Worm (Caenorhabditis elegans) whole organism, L1 larva: Measurements from ENCODE around the gene col-83.

Experiments used
- C16A3.4 ChIP-seq: fragments of 150-350 bp; optimal IDR thresholded peaks from 2 replicates; lab custom pipeline; 2014; ENCODE audit warnings: missing biosample characterization, missing genetic modification characterization
- Y116A8C.19 ChIP-seq: sonication (generic microtip); optimal IDR thresholded peaks from 2 replicates; lab custom pipeline; 2016; ENCODE audit warnings: missing compliant biosample characterization, missing genetic modification characterization, borderline replicate concordance
- aha-1 ChIP-seq: fragments of 150-350 bp; optimal IDR thresholded peaks from 2 replicates; lab custom pipeline; 2014; ENCODE audit warnings: missing biosample characterization, missing genetic modification characterization
- ama-1 ChIP-seq: fragments of 150-350 bp; optimal IDR thresholded peaks from 2 replicates; lab custom pipeline; 2014
- ceh-63 ChIP-seq: fragments of 200-800 bp; sonication (Bioruptor generic); optimal IDR thresholded peaks from 2 replicates; lab custom pipeline; 2018; ENCODE audit warnings: mild to moderate bottlenecking, missing genetic modification characterization, missing compliant biosample characterization
- ceh-8 ChIP-seq: fragments of 200-800 bp; sonication (Bioruptor generic); optimal IDR thresholded peaks from 2 replicates; lab custom pipeline; 2018; ENCODE audit warnings: mild to moderate bottlenecking, missing genetic modification characterization, moderate library complexity, missing compliant biosample characterization
- ceh-82 ChIP-seq, 3 experiments: fragments of 150-350 bp in 1 of 3; sonication (generic microtip) in 2 of 3; optimal IDR thresholded peaks; 2 replicates each; lab custom pipeline; 2014 to 2017; ENCODE audit warnings: missing biosample characterization in 3 of 3, missing genetic modification characterization in 3 of 3
- ceh-90 ChIP-seq: sonication (generic microtip); optimal IDR thresholded peaks from 2 replicates; lab custom pipeline; 2016; ENCODE audit warnings: missing genetic modification characterization, missing compliant biosample characterization
- dpl-1 ChIP-seq, 3 experiments: fragments of 150-350 bp in 2 of 3; sonication (generic microtip) in 1 of 3; optimal IDR thresholded peaks; 2 replicates each; lab custom pipeline; 2014 to 2017; ENCODE audit warnings: missing biosample characterization in 3 of 3, missing genetic modification characterization in 3 of 3, missing genetic modification reagents in 3 of 3
- dsc-1 ChIP-seq: sonication (generic microtip); optimal IDR thresholded peaks from 2 replicates; lab custom pipeline; 2016; ENCODE audit warnings: mild to moderate bottlenecking, missing genetic modification characterization, missing compliant biosample characterization
- efl-1 ChIP-seq, 4 experiments: fragments of 150-350 bp; optimal IDR thresholded peaks in 3 of 4; peaks in 1 of 4; 1 replicate in 1 of 4; 2 replicates in 3 of 4; lab custom pipeline; 2014; ENCODE audit warnings: missing biosample characterization in 2 of 4, missing genetic modification characterization in 2 of 4, missing genetic modification reagents in 2 of 4
- egl-13 ChIP-seq: sonication (generic microtip); optimal IDR thresholded peaks from 2 replicates; lab custom pipeline; 2016; ENCODE audit warnings: missing genotype, missing genetic modification reagents, missing genetic modification characterization, missing compliant biosample characterization
- egl-27 ChIP-seq, 2 experiments: fragments of 150-350 bp in 1 of 2; sonication (generic microtip); optimal IDR thresholded peaks; 3 replicates each; lab custom pipeline; 2017 to 2018; ENCODE audit warnings: missing biosample characterization in 2 of 2, missing genetic modification characterization in 2 of 2, missing genetic modification reagents in 2 of 2
- ets-5 ChIP-seq: fragments of 200-800 bp; sonication (Bioruptor generic); IDR thresholded peaks from 2 replicates; pipeline ENCODE4 v1.3.6; 2022; ENCODE audit warnings: missing genetic modification characterization, missing compliant biosample characterization
- fkh-8 ChIP-seq: sonication (generic microtip); optimal IDR thresholded peaks from 2 replicates; lab custom pipeline; 2016; ENCODE audit warnings: mild to moderate bottlenecking, missing genetic modification characterization, missing compliant biosample characterization
- lin-14 ChIP-seq: fragments of 200-800 bp; sonication (Bioruptor generic); optimal IDR thresholded peaks from 2 replicates; lab custom pipeline; 2018; ENCODE audit warnings: mild to moderate bottlenecking, missing genetic modification characterization, moderate library complexity, missing compliant biosample characterization
- lin-35 ChIP-seq, 2 experiments: fragments of 150-350 bp; optimal IDR thresholded peaks; 2 replicates each; lab custom pipeline; 2014; ENCODE audit warnings: missing biosample characterization in 2 of 2, missing genetic modification characterization in 2 of 2, missing genetic modification reagents in 2 of 2
- lsy-2 ChIP-seq, 2 experiments: fragments of 150-350 bp; optimal IDR thresholded peaks; 2 replicates each; lab custom pipeline; 2014; ENCODE audit warnings: missing biosample characterization in 2 of 2, missing genetic modification characterization in 2 of 2
- mab-9 ChIP-seq: fragments of 200-800 bp; sonication (Bioruptor generic); IDR thresholded peaks from 2 replicates; pipeline ENCODE4 v1.3.6; 2022; ENCODE audit warnings: missing genetic modification reagents, missing genetic modification characterization, missing compliant biosample characterization
- mdl-1 ChIP-seq, 2 experiments: fragments of 150-350 bp; optimal IDR thresholded peaks; 2 replicates each; lab custom pipeline; 2014 to 2017; ENCODE audit warnings: missing biosample characterization in 2 of 2, missing genetic modification characterization in 2 of 2, inconsistent platforms in 1 of 2
- mep-1 ChIP-seq: fragments of 150-350 bp; optimal IDR thresholded peaks from 2 replicates; lab custom pipeline; 2014; ENCODE audit warnings: missing biosample characterization, missing genetic modification characterization
- nhr-11 ChIP-seq: fragments of 150-350 bp; optimal IDR thresholded peaks from 2 replicates; lab custom pipeline; 2014; ENCODE audit warnings: missing biosample characterization, missing genetic modification characterization
- nhr-19 ChIP-seq: fragments of 200-800 bp; sonication (Bioruptor generic); conservative IDR thresholded peaks from 2 replicates; pipeline ENCODE4 v1.3.6; 2022; ENCODE audit warnings: missing genetic modification characterization, missing compliant biosample characterization
- nhr-20 ChIP-seq: sonication (generic microtip); optimal IDR thresholded peaks from 2 replicates; lab custom pipeline; 2016; ENCODE audit warnings: mild to moderate bottlenecking, missing genetic modification characterization, missing compliant biosample characterization
- nhr-47 ChIP-seq: sonication (generic microtip); optimal IDR thresholded peaks from 2 replicates; lab custom pipeline; 2016; ENCODE audit warnings: mild to moderate bottlenecking, missing genetic modification characterization, moderate library complexity, missing compliant biosample characterization
- nhr-71 ChIP-seq: sonication (generic microtip); optimal IDR thresholded peaks from 2 replicates; lab custom pipeline; 2016; ENCODE audit warnings: mild to moderate bottlenecking, missing genetic modification characterization, moderate library complexity, missing compliant biosample characterization
- nhr-76 ChIP-seq: sonication (generic microtip); optimal IDR thresholded peaks from 2 replicates; lab custom pipeline; 2017; ENCODE audit warnings: missing biosample characterization, missing genetic modification characterization
- nhr-85 ChIP-seq: sonication (generic microtip); peaks from one replicate; lab custom pipeline; 2016; ENCODE audit warnings: missing genetic modification characterization, inconsistent platforms, missing compliant biosample characterization
- pax-3 ChIP-seq: fragments of 200-800 bp; sonication (Bioruptor generic); optimal IDR thresholded peaks from 2 replicates; lab custom pipeline; 2018; ENCODE audit warnings: mild to moderate bottlenecking, missing genetic modification characterization, moderate library complexity, missing compliant biosample characterization
- pqm-1 ChIP-seq: sonication (generic microtip); optimal IDR thresholded peaks from 3 replicates; lab custom pipeline; 2017; ENCODE audit warnings: missing biosample characterization, missing genetic modification characterization
- rnt-1 ChIP-seq: sonication (generic microtip); optimal IDR thresholded peaks from 2 replicates; lab custom pipeline; 2016; ENCODE audit warnings: mild to moderate bottlenecking, missing genetic modification characterization, moderate library complexity, missing compliant biosample characterization
- skn-1 ChIP-seq: fragments of 150-350 bp; optimal IDR thresholded peaks from 2 replicates; lab custom pipeline; 2014; ENCODE audit warnings: missing biosample characterization, missing genetic modification characterization
- snpc-4 ChIP-seq: fragments of 150-350 bp; optimal IDR thresholded peaks from 2 replicates; lab custom pipeline; 2014; ENCODE audit warnings: missing biosample characterization, missing genetic modification characterization
- snu-23 ChIP-seq: sonication (generic microtip); optimal IDR thresholded peaks from 2 replicates; lab custom pipeline; 2016; ENCODE audit warnings: missing genetic modification characterization, missing compliant biosample characterization
- sox-4 ChIP-seq: sonication (generic microtip); optimal IDR thresholded peaks from 2 replicates; lab custom pipeline; 2016; ENCODE audit warnings: missing genetic modification characterization, missing compliant biosample characterization
- sup-37 ChIP-seq: fragments of 200-800 bp; sonication (Bioruptor generic); optimal IDR thresholded peaks from 2 replicates; lab custom pipeline; 2018; ENCODE audit warnings: mild to moderate bottlenecking, missing genetic modification characterization, missing compliant biosample characterization
- swsn-7 ChIP-seq: sonication (generic microtip); optimal IDR thresholded peaks from 2 replicates; lab custom pipeline; 2016; ENCODE audit warnings: missing genetic modification characterization, missing compliant biosample characterization
- tlp-1 ChIP-seq: fragments of 150-350 bp; optimal IDR thresholded peaks from 2 replicates; lab custom pipeline; 2014; ENCODE audit warnings: missing biosample characterization, missing genetic modification characterization
- unc-130 ChIP-seq: fragments of 150-350 bp; optimal IDR thresholded peaks from 2 replicates; lab custom pipeline; 2017; ENCODE audit warnings: missing biosample characterization, missing genetic modification characterization, inconsistent platforms
- xbp-1 ChIP-seq: sonication (generic microtip); optimal IDR thresholded peaks from 2 replicates; lab custom pipeline; 2016; ENCODE audit warnings: missing genetic modification characterization, missing compliant biosample characterization
- zip-4 ChIP-seq: fragments of 200-800 bp; sonication (Bioruptor generic); optimal IDR thresholded peaks from 2 replicates; lab custom pipeline; 2018; ENCODE audit warnings: mild to moderate bottlenecking, missing genetic modification characterization, moderate library complexity, missing compliant biosample characterization
- ztf-11 ChIP-seq, 2 experiments: sonication (generic microtip); optimal IDR thresholded peaks; 2 replicates each; lab custom pipeline; 2016 to 2017; ENCODE audit warnings: missing genetic modification characterization in 2 of 2, missing biosample characterization in 1 of 2, missing compliant biosample characterization in 1 of 2
- ztf-4 ChIP-seq: fragments of 150-350 bp; optimal IDR thresholded peaks from 2 replicates; lab custom pipeline; 2014; ENCODE audit warnings: missing biosample characterization, missing genetic modification characterization

Gene col-83

ce11 chrII:11042878-11043331 is 2.9 kb downstream of the col-83 start (continued):
- TF ChIP-seq ceh-82 (tag; optimal IDR thresholded peaks at IDR 0.05; lab: Kevin White, UChicago), result peak in 2 of 3 experiments; percentile 45 to 84
- TF ChIP-seq, all 84 proteins: peak for 43

DNA sequence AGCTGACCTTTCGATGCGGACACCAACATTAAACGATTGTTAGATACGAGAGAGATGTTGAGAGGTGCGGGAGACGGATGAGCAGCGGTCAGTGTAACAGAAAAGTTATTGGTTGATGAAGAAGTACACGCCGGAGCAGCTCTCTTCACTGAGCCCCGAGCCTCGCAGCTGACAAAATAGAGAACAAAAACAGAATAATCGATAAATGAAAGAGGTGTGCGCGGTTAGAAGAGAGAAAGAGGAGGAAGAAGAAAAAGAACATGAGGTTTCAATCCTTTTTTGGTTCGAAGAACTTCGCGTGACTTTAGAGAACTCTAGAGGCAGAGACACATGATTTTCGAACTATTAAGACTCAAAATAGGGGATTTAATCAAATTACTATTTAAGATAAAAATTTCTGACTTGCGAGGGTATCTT is 3.9 kb downstream of the col-83 start:
- TF ChIP-seq efl-1 (optimal IDR thresholded peaks at IDR 0.05; lab: Kevin White, UChicago) (peak in 1 of 2 experiments; percentile 25), efl-1 (GFP tag; optimal IDR thresholded peaks at IDR 0.05 in 1 of 2; lab: Kevin White, UChicago) (peak in 1 of 2 experiments; percentile 88), nhr-11 (tag; lab: Kevin White, UChicago) (no peak), ets-5 (GFP tag; lab: Robert Waterston, UW) (no peak), egl-27 (tag; optimal IDR thresholded peaks at IDR 0.05; lab: Kevin White, UChicago) (no peak), mdl-1 (tag; optimal IDR thresholded peaks at IDR 0.05; lab: Kevin White, UChicago) (no peak), dpl-1 (GFP tag; optimal IDR thresholded peaks at IDR 0.05; lab: Kevin White, UChicago) (peak in 1 of 3 experiments; percentile 29), rnt-1 (tag; lab: Kevin White, UChicago) (peak; percentile 32), skn-1 (tag; lab: Kevin White, UChicago) (peak; percentile 34), ceh-90 (tag; lab: Kevin White, UChicago) (no peak), nhr-47 (peak; percentile 58), nhr-20 (tag; lab: Kevin White, UChicago) (peak; percentile 15), ceh-8 (GFP tag; lab: Kevin White, UChicago) (peak; percentile 18), lin-35 (GFP tag; optimal IDR thresholded peaks at IDR 0.05; lab: Kevin White, UChicago) (peak; percentile 13 to 36), snpc-4 (tag; lab: Kevin White, UChicago) (no peak), ceh-63 (GFP tag; lab: Kevin White, UChicago) (no peak), ztf-11 (tag; optimal IDR thresholded peaks at IDR 0.05; lab: Kevin White, UChicago) (no peak), sox-4 (tag; lab: Kevin White, UChicago) (no peak), dsc-1 (tag; lab: Kevin White, UChicago) (peak; percentile 83), fkh-8 (peak; percentile 91), xbp-1 (tag; lab: Kevin White, UChicago) (no peak), ama-1 (no peak), zip-4 (GFP tag; lab: Kevin White, UChicago) (no peak), sup-37 (no peak), ztf-4 (no peak), swsn-7 (tag; lab: Kevin White, UChicago) (peak; percentile 8), mab-9 (no peak), snu-23 (GFP tag; lab: Kevin White, UChicago) (peak; percentile 54), nhr-71 (tag; lab: Kevin White, UChicago) (peak; percentile 74), nhr-76 (no peak), tlp-1 (tag; lab: Kevin White, UChicago) (no peak), ceh-82 (tag; optimal IDR thresholded peaks at IDR 0.05; lab: Kevin White, UChicago) (no peak), C16A3.4 (no peak), lin-14 (peak; percentile 80), pax-3 (tag; lab: Kevin White, UChicago) (peak; percentile 54), egl-13 (tag; lab: Kevin White, UChicago) (peak; percentile 33), unc-130 (peak; percentile 12), nhr-19 (GFP tag; lab: Robert Waterston, UW) (peak; percentile 35), lsy-2 (tag; optimal IDR thresholded peaks at IDR 0.05; lab: Kevin White, UChicago) (peak in 1 of 2 experiments; percentile 51), pqm-1 (tag; lab: Kevin White, UChicago) (no peak), Y116A8C.19 (tag; lab: Kevin White, UChicago) (no peak), aha-1 (tag; lab: Kevin White, UChicago) (no peak), mep-1 (tag; lab: Kevin White, UChicago) (peak; percentile 7), nhr-85 (tag; lab: Kevin White, UChicago) (peak; percentile 55)
- TF ChIP-seq, all 84 proteins: peak for 21
